Fruit fly (Drosophila melanogaster) whole organism, wandering third instar larva: ENCODE results near the gene CG9286.

Experiments
- CG32264 ChIP-seq: fragments of 200-800 bp; sonication (Bioruptor generic); optimal IDR thresholded peaks from 2 replicates; lab custom pipeline; 2016; ENCODE audit warnings: missing biosample characterization, missing genetic modification characterization
- Dfd ChIP-seq: fragments of >200 bp; optimal IDR thresholded peaks from 2 replicates; lab custom pipeline; 2017; ENCODE audit warnings: missing biosample characterization, missing genetic modification characterization
- GATAd ChIP-seq: sonication (Bioruptor generic); optimal IDR thresholded peaks from 2 replicates; lab custom pipeline; 2016; ENCODE audit warnings: missing biosample characterization, missing genetic modification characterization
- Hr78 ChIP-seq: fragments of >200 bp; optimal IDR thresholded peaks from 2 replicates; lab custom pipeline; 2017; ENCODE audit warnings: missing biosample characterization, missing genetic modification characterization
- Hr83 ChIP-seq: fragments of 200-300 bp; sonication (Bioruptor generic); optimal IDR thresholded peaks from 2 replicates; lab custom pipeline; 2016; ENCODE audit warnings: missing biosample characterization, mild to moderate bottlenecking, missing genetic modification characterization, moderate library complexity; ENCODE audit not compliant: poor library complexity, severe bottlenecking
- N ChIP-seq: fragments of >200 bp; optimal IDR thresholded peaks from 2 replicates; lab custom pipeline; 2018; ENCODE audit warnings: missing biosample characterization, missing external identifiers, missing genetic modification characterization
- br ChIP-seq: fragments of 200-800 bp; sonication (Bioruptor generic); optimal IDR thresholded peaks from 2 replicates; lab custom pipeline; 2016; ENCODE audit warnings: missing biosample characterization, missing genetic modification characterization
- dmrt93B ChIP-seq: fragments of 200-800 bp; sonication (Bioruptor generic); optimal IDR thresholded peaks from 2 replicates; lab custom pipeline; 2018; ENCODE audit warnings: missing biosample characterization, mild to moderate bottlenecking, missing genetic modification characterization
- jim ChIP-seq: fragments of 175-275, 200-325 bp; sonication (Bioruptor generic); optimal IDR thresholded peaks from 2 replicates; lab custom pipeline; 2016; ENCODE audit warnings: missing biosample characterization, mild to moderate bottlenecking, missing genetic modification characterization
- pan ChIP-seq: fragments of >200 bp; optimal IDR thresholded peaks from 2 replicates; lab custom pipeline; 2017
- psq ChIP-seq: fragments of 200-800 bp; sonication (Bioruptor generic); optimal IDR thresholded peaks from 3 replicates; lab custom pipeline; 2017; ENCODE audit warnings: missing biosample characterization, mild to moderate bottlenecking, missing genetic modification characterization, moderate library complexity
- sv ChIP-seq: fragments of 200-800 bp; sonication (Bioruptor generic); optimal IDR thresholded peaks from 3 replicates; lab custom pipeline; 2016; ENCODE audit warnings: missing biosample characterization, missing genetic modification characterization
- tai ChIP-seq: sonication (Bioruptor generic); optimal IDR thresholded peaks from 2 replicates; lab custom pipeline; 2016; ENCODE audit warnings: missing biosample characterization, missing genetic modification characterization

dm6 chr3R:13807330-13807729 is 26.6 kb downstream of the CG9286 start:
- TF ChIP-seq Dfd (GFP tag; lab: Kevin White, UChicago) = no peak
- no peak for TF ChIP-seq N (GFP tag; lab: Kevin White, UChicago)
- no peak for TF ChIP-seq Hr83 (GFP tag; lab: Kevin White, UChicago)
- TF ChIP-seq CG32264 (GFP tag; lab: Kevin White, UChicago) = no peak
- TF ChIP-seq psq (GFP tag; lab: Kevin White, UChicago) = no peak
- TF ChIP-seq sv (GFP tag; lab: Kevin White, UChicago) = no peak
- no peak for TF ChIP-seq tai
- TF ChIP-seq Hr78 (GFP tag; lab: Kevin White, UChicago) = no peak
- no peak for TF ChIP-seq pan (lab: Kevin White, UChicago)
- TF ChIP-seq br (GFP tag; lab: Kevin White, UChicago) = no peak
- no peak for TF ChIP-seq GATAd (GFP tag; lab: Kevin White, UChicago)
- TF ChIP-seq dmrt93B (GFP tag; lab: Kevin White, UChicago) = no peak
- no peak for TF ChIP-seq jim
